Fruit fly (Drosophila melanogaster) whole organism, embryonic: ENCODE results near the gene Gip.
A peak's percentile ranks its signal among the peaks of the same experiment; 100 is the strongest.

Experiments used
- Aef1 ChIP-seq: fragments of 200-800 bp; sonication (Bioruptor generic); IDR thresholded peaks from 3 replicates; pipeline ENCODE4 v1.3.6; 2022; ENCODE audit warnings: missing biosample characterization, missing genetic modification characterization
- B-H2 ChIP-seq: fragments of 200-800 bp; sonication (Bioruptor generic); optimal IDR thresholded peaks from 2 replicates; lab custom pipeline; 2018; ENCODE audit warnings: missing biosample characterization, mild to moderate bottlenecking, missing genetic modification characterization
- C15 ChIP-seq: fragments of 200-800 bp; sonication (Bioruptor generic); IDR thresholded peaks from 3 replicates; pipeline ENCODE4 v1.3.6; 2022; ENCODE audit warnings: missing biosample characterization, missing genetic modification characterization
- CG1024 ChIP-seq: fragments of 200-800 bp; sonication (Bioruptor generic); IDR thresholded peaks from 2 replicates; pipeline ENCODE4 v1.3.6; 2022; ENCODE audit warnings: missing biosample characterization, missing genetic modification characterization
- CG10543 ChIP-seq: fragments of 200-800 bp; sonication (Bioruptor generic); optimal IDR thresholded peaks from 3 replicates; lab custom pipeline; 2017; ENCODE audit warnings: missing biosample characterization, mild to moderate bottlenecking, missing genetic modification characterization, moderate library complexity
- CG10565 ChIP-seq: fragments of 200-800 bp; sonication (Bioruptor generic); optimal IDR thresholded peaks from 3 replicates; lab custom pipeline; 2016; ENCODE audit warnings: missing biosample characterization, mild to moderate bottlenecking, missing genetic modification characterization
- CG12299 ChIP-seq: fragments of 200-800 bp; sonication (Bioruptor generic); optimal IDR thresholded peaks from 2 replicates; lab custom pipeline; 2018; ENCODE audit warnings: missing biosample characterization, mild to moderate bottlenecking, missing genetic modification characterization
- CG13424 ChIP-seq: fragments of 200-800 bp; sonication (Bioruptor generic); optimal IDR thresholded peaks from 2 replicates; lab custom pipeline; 2019; ENCODE audit warnings: missing biosample characterization, mild to moderate bottlenecking, missing genetic modification characterization, moderate library complexity
- CG15514 ChIP-seq: fragments of 200-800 bp; sonication (Bioruptor generic); optimal IDR thresholded peaks from 3 replicates; lab custom pipeline; 2017; ENCODE audit warnings: missing biosample characterization, missing genetic modification characterization, mild to moderate bottlenecking, moderate library complexity, missing genetic modification reagents
- CG1602 ChIP-seq: fragments of 200-800 bp; sonication (Bioruptor generic); optimal IDR thresholded peaks from 3 replicates; lab custom pipeline; 2016; ENCODE audit warnings: missing biosample characterization, missing genetic modification characterization
- CG1603 ChIP-seq: fragments of 200-800 bp; sonication (Bioruptor generic); optimal IDR thresholded peaks from 2 replicates; lab custom pipeline; 2019; ENCODE audit warnings: missing biosample characterization, mild to moderate bottlenecking, missing genetic modification characterization, moderate library complexity
- CG1647 ChIP-seq: fragments of 200-800 bp; sonication (Bioruptor generic); optimal IDR thresholded peaks from 3 replicates; lab custom pipeline; 2016; ENCODE audit warnings: missing biosample characterization, missing genetic modification characterization
- CG17361 ChIP-seq: fragments of 200-800 bp; sonication (Bioruptor generic); IDR thresholded peaks from 3 replicates; pipeline ENCODE4 v1.3.6; 2022; ENCODE audit warnings: missing biosample characterization, missing genetic modification characterization
- CG18011 ChIP-seq: fragments of 200-800 bp; sonication (Bioruptor generic); optimal IDR thresholded peaks from 2 replicates; lab custom pipeline; 2017; ENCODE audit warnings: missing biosample characterization, missing genetic modification characterization, mild to moderate bottlenecking, moderate library complexity, missing genotype
- CG31388 ChIP-seq: fragments of 200-800 bp; sonication (Bioruptor generic); optimal IDR thresholded peaks from 2 replicates; lab custom pipeline; 2016; ENCODE audit warnings: missing biosample characterization, missing genetic modification characterization
- CG33213 ChIP-seq: fragments of 200-800 bp; sonication (Bioruptor generic); optimal IDR thresholded peaks from 3 replicates; lab custom pipeline; 2016; ENCODE audit warnings: missing biosample characterization, missing genetic modification characterization
- CG4424 ChIP-seq: fragments of 200-800 bp; sonication (Bioruptor generic); optimal IDR thresholded peaks from 3 replicates; lab custom pipeline; 2016; ENCODE audit warnings: missing biosample characterization, missing genetic modification characterization
- CG6175 ChIP-seq: fragments of 200-800 bp; sonication (Bioruptor generic); IDR thresholded peaks from 3 replicates; pipeline ENCODE4 v1.3.6; 2022; ENCODE audit warnings: missing biosample characterization, missing genetic modification characterization
- CG6791 ChIP-seq: fragments of 200-800 bp; sonication (Bioruptor generic); IDR thresholded peaks from 3 replicates; pipeline ENCODE4 v1.3.6; 2022; ENCODE audit warnings: missing biosample characterization, missing genetic modification characterization; ENCODE audit not compliant: partially characterized antibody
- CG9215 ChIP-seq: fragments of 200-800 bp; sonication (Bioruptor generic); IDR thresholded peaks from 2 replicates; pipeline ENCODE4 v1.3.6; 2022; ENCODE audit warnings: missing biosample characterization, missing genetic modification characterization
- CG9876 ChIP-seq: fragments of 200-800 bp; sonication (Bioruptor generic); optimal IDR thresholded peaks from 2 replicates; lab custom pipeline; 2016; ENCODE audit warnings: missing biosample characterization, missing genetic modification characterization
- Dip2 ChIP-seq: fragments of 200-800 bp; sonication (Bioruptor generic); IDR thresholded peaks from 2 replicates; pipeline ENCODE4 v1.3.6; 2022; ENCODE audit warnings: missing biosample characterization, missing genetic modification characterization
- E2f1 ChIP-seq: fragments of 200-800 bp; sonication (Bioruptor generic); IDR thresholded peaks from 2 replicates; pipeline ENCODE4 v1.3.6; 2022; ENCODE audit warnings: missing biosample characterization, missing genetic modification characterization
- Hey ChIP-seq: fragments of 200-800 bp; sonication (Bioruptor generic); optimal IDR thresholded peaks from 3 replicates; lab custom pipeline; 2018; ENCODE audit warnings: missing biosample characterization, mild to moderate bottlenecking, missing genetic modification characterization
- Lhr ChIP-seq: fragments of 200-800 bp; sonication (Bioruptor generic); optimal IDR thresholded peaks from 3 replicates; lab custom pipeline; 2017; ENCODE audit warnings: mild to moderate bottlenecking, missing biosample characterization, missing genetic modification reagents, missing genetic modification characterization
- Mrtf ChIP-seq: fragments of 200-800 bp; sonication (Bioruptor generic); IDR thresholded peaks from 3 replicates; pipeline ENCODE4 v1.3.6; 2022; ENCODE audit warnings: missing biosample characterization, missing genetic modification characterization
- Neu2 ChIP-seq: fragments of 200-800 bp; sonication (Bioruptor generic); optimal IDR thresholded peaks from 3 replicates; lab custom pipeline; 2016; ENCODE audit warnings: missing biosample characterization, missing genetic modification characterization, borderline replicate concordance
- Pdp1 ChIP-seq, 2 experiments: fragments of 200-800 bp; sonication (Bioruptor generic); optimal IDR thresholded peaks; 3 replicates each; lab custom pipeline; 2016; ENCODE audit warnings: missing biosample characterization in 2 of 2, missing genetic modification characterization in 2 of 2, mild to moderate bottlenecking in 1 of 2, moderate library complexity in 1 of 2
- Ravus ChIP-seq: fragments of 200-800 bp; sonication (Bioruptor generic); IDR thresholded peaks from 2 replicates; pipeline ENCODE4 v1.3.6; 2022; ENCODE audit warnings: missing biosample characterization, missing genetic modification characterization
- Sry-β ChIP-seq: fragments of 200-800 bp; sonication (Bioruptor generic); optimal IDR thresholded peaks from 2 replicates; lab custom pipeline; 2018; ENCODE audit warnings: missing biosample characterization, mild to moderate bottlenecking, missing genetic modification characterization, moderate library complexity
- abd-A ChIP-seq: fragments of 200-800 bp; sonication (Bioruptor generic); optimal IDR thresholded peaks from 3 replicates; lab custom pipeline; 2019; ENCODE audit warnings: missing biosample characterization, mild to moderate bottlenecking, missing genetic modification characterization, moderate library complexity
- crc ChIP-seq: fragments of 200-800 bp; sonication (Bioruptor generic); optimal IDR thresholded peaks from 2 replicates; lab custom pipeline; 2016; ENCODE audit warnings: missing biosample characterization, missing genetic modification characterization
- da ChIP-seq: fragments of 200-800 bp; sonication (Bioruptor generic); optimal IDR thresholded peaks from 2 replicates; lab custom pipeline; 2016; ENCODE audit warnings: missing biosample characterization, missing genetic modification characterization
- dmrt99B ChIP-seq: fragments of 200-800 bp; sonication (Bioruptor generic); optimal IDR thresholded peaks from 2 replicates; lab custom pipeline; 2018; ENCODE audit warnings: missing biosample characterization, mild to moderate bottlenecking, missing genetic modification characterization, moderate library complexity
- fu2 ChIP-seq: fragments of 200-800 bp; sonication (Bioruptor generic); optimal IDR thresholded peaks from 2 replicates; lab custom pipeline; 2016; ENCODE audit warnings: missing biosample characterization, missing genetic modification characterization
- gsb ChIP-seq: fragments of 200-800 bp; sonication (Bioruptor generic); IDR thresholded peaks from 2 replicates; pipeline ENCODE4 v1.3.6; 2022; ENCODE audit warnings: missing biosample characterization, missing genetic modification characterization
- insv ChIP-seq, 2 experiments: fragments of 200-800 bp; sonication (Bioruptor generic); optimal IDR thresholded peaks; 3 replicates each; lab custom pipeline; 2016 to 2018; ENCODE audit warnings: missing biosample characterization in 2 of 2, missing genetic modification characterization in 2 of 2
- mirr ChIP-seq: fragments of 200-800 bp; sonication (Bioruptor generic); optimal IDR thresholded peaks from 3 replicates; lab custom pipeline; 2018; ENCODE audit warnings: missing biosample characterization, mild to moderate bottlenecking, missing genetic modification characterization
- mld ChIP-seq: fragments of 200-800 bp; sonication (Bioruptor generic); IDR thresholded peaks from 3 replicates; pipeline ENCODE4 v1.3.6; 2022; ENCODE audit warnings: missing biosample characterization, missing genetic modification characterization; ENCODE audit not compliant: partially characterized antibody
- ranshi ChIP-seq: fragments of 200-800 bp; sonication (Bioruptor generic); IDR thresholded peaks from 2 replicates; pipeline ENCODE4 v1.3.6; 2022; ENCODE audit warnings: missing biosample characterization, missing genetic modification characterization
- run ChIP-seq: fragments of 200-800 bp; sonication (Bioruptor generic); optimal IDR thresholded peaks from 3 replicates; lab custom pipeline; 2018; ENCODE audit warnings: missing biosample characterization, mild to moderate bottlenecking, missing genetic modification characterization
- sens ChIP-seq: fragments of 200-800 bp; sonication (Bioruptor generic); peaks from one replicate; lab custom pipeline; 2016; ENCODE audit warnings: missing biosample characterization, missing genetic modification characterization
- tap ChIP-seq: fragments of 200-800 bp; optimal IDR thresholded peaks from 3 replicates; lab custom pipeline; 2019; ENCODE audit warnings: missing biosample characterization, mild to moderate bottlenecking, missing genetic modification characterization, moderate library complexity
- tgo ChIP-seq: fragments of 200-800 bp; sonication (Bioruptor generic); IDR thresholded peaks from 3 replicates; pipeline ENCODE4 v1.3.6; 2022; ENCODE audit warnings: missing biosample characterization, missing genetic modification characterization
- tio ChIP-seq: fragments of 200-800 bp; sonication (Bioruptor generic); optimal IDR thresholded peaks from 2 replicates; lab custom pipeline; 2017; ENCODE audit warnings: missing biosample characterization, missing genetic modification characterization, inconsistent platforms
- trh ChIP-seq: fragments of 200-800 bp; sonication (Bioruptor generic); optimal IDR thresholded peaks from 2 replicates; lab custom pipeline; 2016; ENCODE audit warnings: missing biosample characterization, missing genetic modification characterization
- twi ChIP-seq: fragments of 200-800 bp; optimal IDR thresholded peaks from 2 replicates; lab custom pipeline; 2019; ENCODE audit warnings: missing biosample characterization, mild to moderate bottlenecking, missing genetic modification characterization, moderate library complexity
- unc-4 ChIP-seq: fragments of 200-800 bp; sonication (Bioruptor generic); IDR thresholded peaks from 2 replicates; pipeline ENCODE4 v1.3.6; 2022; ENCODE audit warnings: missing biosample characterization, missing genetic modification characterization; ENCODE audit not compliant: partially characterized antibody
- vfl ChIP-seq: fragments of 200-800 bp; sonication (Bioruptor generic); optimal IDR thresholded peaks from 2 replicates; lab custom pipeline; 2016; ENCODE audit warnings: missing biosample characterization, missing genetic modification characterization
- zfh1 ChIP-seq: fragments of 200-800 bp; sonication (Bioruptor generic); IDR thresholded peaks from 3 replicates; pipeline ENCODE4 v1.3.6; 2022; ENCODE audit warnings: missing biosample characterization, missing genetic modification characterization

Gip gene

DNA sequence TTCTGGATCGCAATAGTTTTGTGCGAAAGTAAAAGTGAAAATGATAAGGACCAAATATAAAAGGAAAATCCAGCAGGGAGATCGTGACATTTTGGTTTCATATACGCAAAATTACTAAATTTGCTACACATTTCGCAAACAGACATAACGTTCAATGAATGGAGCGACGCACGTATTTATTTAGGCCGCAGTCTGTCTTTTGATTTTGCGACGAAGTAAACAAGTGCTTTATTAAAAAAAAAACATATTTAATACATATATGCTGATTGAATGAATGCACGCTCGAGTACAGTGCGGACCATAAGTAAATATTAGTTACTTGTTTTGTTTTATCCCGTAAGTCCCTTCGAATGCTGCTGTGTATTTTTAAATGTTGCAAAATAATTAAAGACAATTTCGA lies 37.7 kb upstream of the Gip start, which contains the start of gene CG32679:
CG32679 (minus strand) TSS at position 101 of the 400 bp plus-strand sequence.
- TF ChIP-seq run (no peak), C15 (GFP tag; lab: Robert Waterston, UW) (no peak), tio (GFP tag; lab: Kevin White, UChicago) (no peak), vfl (GFP tag; lab: Kevin White, UChicago) (no peak), CG9876 (no peak), CG17361 (GFP tag; lab: Robert Waterston, UW) (no peak), fu2 (GFP tag; lab: Kevin White, UChicago) (no peak), CG18011 (GFP tag; lab: Kevin White, UChicago) (no peak), CG33213 (GFP tag; lab: Kevin White, UChicago) (no peak), zfh1 (GFP tag; lab: Robert Waterston, UW) (no peak), CG1024 (no peak), tap (no peak)

DNA sequence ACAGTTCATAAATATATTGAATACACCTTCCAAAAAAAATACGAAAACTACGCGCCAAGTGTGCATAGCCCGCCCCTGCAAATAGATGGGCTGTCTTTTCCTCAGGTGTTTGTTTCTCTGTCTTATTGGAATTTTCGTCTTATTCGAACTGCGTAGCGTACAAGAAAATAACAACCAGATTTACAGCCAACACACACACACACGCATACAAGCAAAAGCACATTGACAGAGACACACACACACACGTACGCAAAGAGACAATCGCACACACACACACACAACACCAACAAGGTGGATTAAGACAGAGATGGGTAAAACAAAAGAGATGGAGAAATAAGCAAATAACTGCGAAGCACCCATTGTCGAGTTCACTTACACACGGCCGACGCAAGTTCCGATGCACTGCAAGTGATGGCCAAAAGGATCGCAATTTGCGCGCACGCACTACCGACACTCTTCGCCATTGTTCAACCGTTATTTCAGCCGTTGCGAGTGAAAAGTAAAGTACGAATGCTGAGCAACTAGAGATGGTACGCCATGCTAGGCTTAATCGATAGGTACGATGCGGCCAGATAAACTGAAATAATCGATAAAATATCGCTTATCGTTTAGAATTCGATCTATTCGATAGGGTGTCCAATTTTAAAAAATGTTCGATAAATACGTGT lies 36.2 kb upstream of the Gip start:
- TF ChIP-seq B-H2 (GFP tag; lab: Kevin White, UChicago): peak; percentile 17
- no peak for TF ChIP-seq CG31388 (GFP tag; lab: Kevin White, UChicago)
- no peak for TF ChIP-seq CG10565 (GFP tag; lab: Kevin White, UChicago)
- TF ChIP-seq insv (GFP tag; optimal IDR thresholded peaks at IDR 0.05; lab: Kevin White, UChicago): peak; percentile 84 to 98
- TF ChIP-seq trh (GFP tag; lab: Kevin White, UChicago): no peak
- peak; percentile 31 for TF ChIP-seq mirr
- no peak for TF ChIP-seq ranshi (GFP tag; lab: Robert Waterston, UW)
- no peak for TF ChIP-seq CG1647 (GFP tag; lab: Kevin White, UChicago)
- peak; percentile 82 for TF ChIP-seq CG1603 (tag; lab: Kevin White, UChicago)
- no peak for TF ChIP-seq Neu2
- no peak for TF ChIP-seq Dip2
- no peak for TF ChIP-seq da
- TF ChIP-seq E2f1: no peak
- no peak for TF ChIP-seq CG9215 (GFP tag; lab: Robert Waterston, UW)
- TF ChIP-seq Sry-β (GFP tag; lab: Kevin White, UChicago): no peak
- peak; percentile 11 for TF ChIP-seq abd-A (tag; lab: Kevin White, UChicago)
- no peak for TF ChIP-seq twi (tag; lab: Kevin White, UChicago)
- TF ChIP-seq CG6175 (GFP tag; lab: Robert Waterston, UW): no peak
- TF ChIP-seq Aef1 (GFP tag; lab: Robert Waterston, UW): no peak
- no peak for TF ChIP-seq Hey (tag; lab: Kevin White, UChicago)
- peak; percentile 96 for TF ChIP-seq CG6791
- peak; percentile 82 for TF ChIP-seq sens (GFP tag; lab: Kevin White, UChicago)
- TF ChIP-seq Ravus (GFP tag; lab: Robert Waterston, UW): no peak
- no peak for TF ChIP-seq CG13424 (tag; lab: Kevin White, UChicago)
- no peak for TF ChIP-seq CG4424 (GFP tag; lab: Kevin White, UChicago)
- peak; percentile 89 for TF ChIP-seq mld (GFP tag; lab: Robert Waterston, UW)
- no peak for TF ChIP-seq Mrtf
- TF ChIP-seq gsb (GFP tag; lab: Robert Waterston, UW): no peak
- TF ChIP-seq Lhr (GFP tag; lab: Kevin White, UChicago): peak; percentile 44
- no peak for TF ChIP-seq CG1602 (GFP tag; lab: Kevin White, UChicago)
- TF ChIP-seq unc-4 (GFP tag; lab: Robert Waterston, UW): peak; percentile 90
- peak; percentile 41 for TF ChIP-seq CG12299
- TF ChIP-seq Pdp1 (GFP tag; optimal IDR thresholded peaks at IDR 0.05; lab: Kevin White, UChicago): peak in 1 of 2 experiments; percentile 2
- TF ChIP-seq tgo (GFP tag; lab: Robert Waterston, UW): no peak
- TF ChIP-seq dmrt99B (tag; lab: Kevin White, UChicago): no peak
- peak; percentile 69 for TF ChIP-seq CG10543 (GFP tag; lab: Kevin White, UChicago)
- peak; percentile 46 for TF ChIP-seq CG15514
- TF ChIP-seq crc (GFP tag; lab: Kevin White, UChicago): peak; percentile 10
